Fruit fly (Drosophila melanogaster) whole organism, embryonic: ENCODE measurements around the gene net.

Experiments
- CG11093 ChIP-seq: fragments of 200-800 bp; sonication (Bioruptor generic); IDR thresholded peaks from 3 replicates; pipeline ENCODE4 v1.3.6; 2022; ENCODE audit warnings: missing biosample characterization, missing genetic modification characterization
- CG13287 ChIP-seq: fragments of 200-800 bp; sonication (Bioruptor generic); IDR thresholded peaks from 2 replicates; pipeline ENCODE4 v1.3.6; 2022; ENCODE audit warnings: missing biosample characterization, missing genetic modification characterization; ENCODE audit not compliant: partially characterized antibody
- CG15696 ChIP-seq: fragments of 200-800 bp; sonication (Bioruptor generic); optimal IDR thresholded peaks from 2 replicates; lab custom pipeline; 2019; ENCODE audit warnings: missing biosample characterization, mild to moderate bottlenecking, missing genetic modification characterization, moderate library complexity
- MTF-1 ChIP-seq: fragments of 200-800 bp; sonication (Bioruptor generic); optimal IDR thresholded peaks from 2 replicates; lab custom pipeline; 2018; ENCODE audit warnings: missing biosample characterization, mild to moderate bottlenecking, missing genetic modification characterization, borderline replicate concordance
- NC2α ChIP-seq: fragments of 200-800 bp; sonication (Bioruptor generic); optimal IDR thresholded peaks from 2 replicates; lab custom pipeline; 2016; ENCODE audit warnings: missing biosample characterization, missing genetic modification characterization
- cg ChIP-seq: fragments of 200-800 bp; sonication (Bioruptor generic); optimal IDR thresholded peaks from 3 replicates; lab custom pipeline; 2019; ENCODE audit warnings: missing biosample characterization, mild to moderate bottlenecking, missing genetic modification characterization, moderate library complexity
- danr ChIP-seq: fragments of 200-800 bp; sonication (Bioruptor generic); IDR thresholded peaks from 2 replicates; pipeline ENCODE4 v1.3.6; 2022; ENCODE audit warnings: missing biosample characterization, missing genetic modification characterization
- exex ChIP-seq: fragments of 200-800 bp; sonication (Bioruptor generic); optimal IDR thresholded peaks from 4 replicates; lab custom pipeline; 2018; ENCODE audit warnings: missing biosample characterization, mild to moderate bottlenecking, missing genetic modification characterization, moderate library complexity
- grn ChIP-seq: fragments of 200-800 bp; sonication (Bioruptor generic); optimal IDR thresholded peaks from 3 replicates; lab custom pipeline; 2017; ENCODE audit warnings: missing biosample characterization, missing genetic modification characterization
- gsb ChIP-seq: fragments of 200-800 bp; sonication (Bioruptor generic); IDR thresholded peaks from 2 replicates; pipeline ENCODE4 v1.3.6; 2022; ENCODE audit warnings: missing biosample characterization, missing genetic modification characterization
- h ChIP-seq: fragments of >200 bp; optimal IDR thresholded peaks from 2 replicates; lab custom pipeline; 2017
- row ChIP-seq: fragments of 200-800 bp; sonication (Bioruptor generic); IDR thresholded peaks from 3 replicates; pipeline ENCODE4 v1.3.6; 2022; ENCODE audit warnings: missing biosample characterization, missing genetic modification characterization
- tap ChIP-seq: fragments of 200-800 bp; optimal IDR thresholded peaks from 3 replicates; lab custom pipeline; 2019; ENCODE audit warnings: missing biosample characterization, mild to moderate bottlenecking, missing genetic modification characterization, moderate library complexity

DNA sequence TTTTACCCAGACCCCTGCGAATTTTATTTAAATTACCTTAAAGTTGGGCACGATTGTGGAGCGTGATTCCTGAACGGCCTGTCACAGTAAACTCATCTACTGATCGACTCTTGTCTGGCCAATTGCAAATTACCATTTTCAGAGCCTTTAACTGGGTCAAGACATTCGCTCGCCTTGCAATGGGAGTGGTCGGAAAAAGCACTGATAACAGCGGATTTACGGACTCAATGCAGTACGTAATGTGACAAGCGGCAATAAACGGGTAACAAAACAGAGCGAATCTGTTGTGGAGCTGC is 48.9 kb upstream of the net start:
- TF ChIP-seq exex (tag; lab: Kevin White, UChicago) (no peak), CG11093 (GFP tag; lab: Robert Waterston, UW) (no peak), NC2α (no peak), MTF-1 (GFP tag; lab: Kevin White, UChicago) (no peak), danr (GFP tag; lab: Robert Waterston, UW) (no peak), cg (GFP tag; lab: Kevin White, UChicago) (no peak), tap (tag; lab: Kevin White, UChicago) (no peak), grn (GFP tag; lab: Kevin White, UChicago) (no peak), h (lab: Kevin White, UChicago) (no peak), gsb (GFP tag; lab: Robert Waterston, UW) (no peak), CG15696 (tag; lab: Kevin White, UChicago) (no peak), row (GFP tag; lab: Robert Waterston, UW) (no peak), CG13287 (GFP tag; lab: Robert Waterston, UW) (no peak)
